Worm (Caenorhabditis elegans) whole organism, L4/young adult: Measurements from ENCODE around the gene osm-12.

Experiments
- dao-5 ChIP-seq: sonication (generic microtip); optimal IDR thresholded peaks from 2 replicates; lab custom pipeline; 2016; ENCODE audit warnings: missing genotype, missing genetic modification characterization, moderate library complexity, missing compliant biosample characterization
- him-1 ChIP-seq: sonication (generic microtip); optimal IDR thresholded peaks from 2 replicates; lab custom pipeline; 2016; ENCODE audit warnings: missing genotype, missing genetic modification reagents, missing genetic modification characterization, missing compliant biosample characterization

ce11 chrIII:12186111-12186510 is 16.2 kb downstream of the osm-12 start, which contains the start of gene lury-1:
- TF ChIP-seq him-1 (tag; lab: Kevin White, UChicago) (no peak), dao-5 (tag; lab: Kevin White, UChicago) (no peak)
